Worm (Caenorhabditis elegans) whole organism, L4 larva: ENCODE results near the gene srz-94.

Experiments used
- mep-1 ChIP-seq: fragments of 150-350 bp; sonication (generic microtip); optimal IDR thresholded peaks from 3 replicates; lab custom pipeline; 2014; ENCODE audit warnings: missing biosample characterization, missing genetic modification characterization
- nhr-28 ChIP-seq: fragments of 150-350 bp; optimal IDR thresholded peaks from 2 replicates; lab custom pipeline; 2014; ENCODE audit warnings: missing biosample characterization, missing genetic modification characterization

ce11 chrV:17066634-17067033, 30.9 kb upstream of the srz-94 start:
- TF ChIP-seq nhr-28, result no peak
- TF ChIP-seq mep-1 (tag; lab: Kevin White, UChicago), result no peak
